Fruit fly (Drosophila melanogaster): ENCODE results near the gene CG7768.

dm6 chr3L:14211616-14212015 is 6.4 kb upstream of the CG7768 start:
- TF ChIP-seq CG8478 (optimal IDR thresholded peaks at IDR 0.05): no peak
- TF ChIP-seq CTCF (optimal IDR thresholded peaks at IDR 0.05): no peak

Measured in S2 (cell line).